Worm (Caenorhabditis elegans) whole organism, L4 larva: Measurements from ENCODE around the gene C07B5.8.

Source experiments
- D1046.2 ChIP-seq: fragments of 200-800 bp; sonication (Bioruptor generic); IDR thresholded peaks from 2 replicates; pipeline ENCODE4 v1.3.6; 2022; ENCODE audit warnings: missing genetic modification characterization, missing compliant biosample characterization
- T26A8.4 ChIP-seq: fragments of 200-800 bp; sonication (Bioruptor generic); IDR thresholded peaks from 2 replicates; pipeline ENCODE4 v1.3.6; 2022; ENCODE audit warnings: missing genetic modification characterization, missing compliant biosample characterization
- Y5F2A.4 ChIP-seq: fragments of 200-800 bp; sonication (Bioruptor generic); optimal IDR thresholded peaks from 2 replicates; lab custom pipeline; 2018; ENCODE audit warnings: mild to moderate bottlenecking, missing genetic modification characterization, missing compliant biosample characterization
- ZK337.2 ChIP-seq: fragments of 200-800 bp; sonication (Bioruptor generic); IDR thresholded peaks from 2 replicates; pipeline ENCODE4 v1.3.6; 2022; ENCODE audit warnings: missing genetic modification reagents, missing genetic modification characterization, missing compliant biosample characterization
- aha-1 ChIP-seq: fragments of 150-350 bp; peaks from one replicate; lab custom pipeline; 2014; ENCODE audit warnings: missing biosample characterization, missing genetic modification characterization
- ama-1 ChIP-seq: fragments of 150-350 bp; optimal IDR thresholded peaks from 2 replicates; lab custom pipeline; 2014; ENCODE audit warnings: inconsistent platforms, mixed read lengths
- ceh-62 ChIP-seq: sonication (generic microtip); optimal IDR thresholded peaks from 2 replicates; lab custom pipeline; 2017; ENCODE audit warnings: missing biosample characterization, missing genetic modification characterization
- ceh-82 ChIP-seq: sonication (generic microtip); optimal IDR thresholded peaks from 2 replicates; lab custom pipeline; 2017; ENCODE audit warnings: missing biosample characterization, missing genetic modification characterization
- ces-1 ChIP-seq: fragments of 150-350 bp; sonication (generic microtip); optimal IDR thresholded peaks from 4 replicates; lab custom pipeline; 2014; ENCODE audit warnings: missing biosample characterization, missing genetic modification reagents, missing genetic modification characterization
- cey-2 ChIP-seq: sonication (generic microtip); optimal IDR thresholded peaks from 3 replicates; lab custom pipeline; 2017; ENCODE audit warnings: missing genetic modification characterization, mild to moderate bottlenecking, missing compliant biosample characterization, antibody characterized with exemption, borderline replicate concordance; ENCODE audit not compliant: insufficient read depth
- daf-16 ChIP-seq, 3 experiments: sonication (generic microtip); optimal IDR thresholded peaks; 2 replicates each; lab custom pipeline; 2016 to 2017; ENCODE audit warnings: missing genetic modification characterization in 3 of 3, missing genetic modification reagents in 3 of 3, mild to moderate bottlenecking in 2 of 3, missing compliant biosample characterization in 2 of 3, missing biosample characterization in 1 of 3, moderate library complexity in 1 of 3
- dmd-6 ChIP-seq: fragments of 200-800 bp; sonication (Bioruptor generic); IDR thresholded peaks from 2 replicates; pipeline ENCODE4 v1.3.6; 2022; ENCODE audit warnings: missing genetic modification reagents, missing genetic modification characterization, missing compliant biosample characterization
- dmd-8 ChIP-seq: fragments of 200-800 bp; sonication (Bioruptor generic); IDR thresholded peaks from 2 replicates; pipeline ENCODE4 v1.3.6; 2022; ENCODE audit warnings: missing genetic modification characterization, missing compliant biosample characterization
- dve-1 ChIP-seq: sonication (generic microtip); optimal IDR thresholded peaks from 2 replicates; lab custom pipeline; 2017; ENCODE audit warnings: antibody characterized with exemption, mild to moderate bottlenecking, missing genetic modification characterization, missing compliant biosample characterization; ENCODE audit not compliant: insufficient read depth
- hif-1 ChIP-seq, 2 experiments: sonication (generic microtip); optimal IDR thresholded peaks; 2 replicates each; lab custom pipeline; 2016 to 2017; ENCODE audit warnings: missing compliant biosample characterization in 2 of 2, missing genetic modification characterization in 2 of 2, missing genetic modification reagents in 2 of 2, missing genotype in 2 of 2, mild to moderate bottlenecking in 1 of 2
- hlh-11 ChIP-seq: fragments of 200-800 bp; sonication (Bioruptor generic); optimal IDR thresholded peaks from 2 replicates; lab custom pipeline; 2018; ENCODE audit warnings: mild to moderate bottlenecking, missing genetic modification characterization, missing compliant biosample characterization
- hlh-30 ChIP-seq: sonication (generic microtip); optimal IDR thresholded peaks from 2 replicates; lab custom pipeline; 2017; ENCODE audit warnings: antibody characterized with exemption, mild to moderate bottlenecking, missing genetic modification characterization, missing compliant biosample characterization; ENCODE audit not compliant: insufficient read depth
- lim-7 ChIP-seq: fragments of 200-800 bp; sonication (Bioruptor generic); IDR thresholded peaks from 2 replicates; pipeline ENCODE4 v1.3.6; 2022; ENCODE audit warnings: missing genetic modification characterization, missing compliant biosample characterization
- lin-29 ChIP-seq: fragments of 200-800 bp; sonication (Bioruptor generic); IDR thresholded peaks from 2 replicates; pipeline ENCODE4 v1.3.6; 2022; ENCODE audit warnings: missing genetic modification reagents, missing genetic modification characterization, missing compliant biosample characterization
- madf-5 ChIP-seq, 2 experiments: fragments of 200-800 bp; sonication (Bioruptor generic); IDR thresholded peaks; 2 replicates each; pipeline ENCODE4 v1.3.6; 2022; ENCODE audit warnings: missing compliant biosample characterization in 2 of 2, missing genetic modification characterization in 2 of 2
- mdl-1 ChIP-seq, 2 experiments: fragments of 150-350 bp in 1 of 2; sonication (generic microtip) in 1 of 2; optimal IDR thresholded peaks; 2 replicates each; lab custom pipeline; 2014 to 2017; ENCODE audit warnings: missing biosample characterization in 2 of 2, missing genetic modification characterization in 2 of 2
- mdt-29 ChIP-seq: fragments of 200-800 bp; sonication (Bioruptor generic); IDR thresholded peaks from 2 replicates; pipeline ENCODE4 v1.3.6; 2022; ENCODE audit warnings: missing genetic modification reagents, missing genetic modification characterization, missing compliant biosample characterization
- mep-1 ChIP-seq: fragments of 150-350 bp; sonication (generic microtip); optimal IDR thresholded peaks from 3 replicates; lab custom pipeline; 2014; ENCODE audit warnings: missing biosample characterization, missing genetic modification characterization
- mes-2 ChIP-seq: sonication (generic microtip); optimal IDR thresholded peaks from 2 replicates; lab custom pipeline; 2016; ENCODE audit warnings: missing genotype, mild to moderate bottlenecking, missing genetic modification characterization, missing compliant biosample characterization; ENCODE audit not compliant: poor library complexity, severe bottlenecking
- mxl-3 ChIP-seq: fragments of 200-800 bp; sonication (Bioruptor generic); optimal IDR thresholded peaks from 2 replicates; lab custom pipeline; 2018; ENCODE audit warnings: mild to moderate bottlenecking, missing genetic modification characterization, missing compliant biosample characterization
- nhr-28 ChIP-seq: fragments of 150-350 bp; optimal IDR thresholded peaks from 2 replicates; lab custom pipeline; 2014; ENCODE audit warnings: missing biosample characterization, missing genetic modification characterization
- nhr-41 ChIP-seq: fragments of 200-800 bp; sonication (Bioruptor generic); IDR thresholded peaks from 2 replicates; pipeline ENCODE4 v1.3.6; 2022; ENCODE audit warnings: missing genetic modification reagents, missing genetic modification characterization, missing compliant biosample characterization
- nhr-48 ChIP-seq: sonication (generic microtip); optimal IDR thresholded peaks from 2 replicates; lab custom pipeline; 2016; ENCODE audit warnings: mild to moderate bottlenecking, missing genetic modification characterization, missing compliant biosample characterization
- nhr-6 ChIP-seq: fragments of 150-350 bp; optimal IDR thresholded peaks from 2 replicates; lab custom pipeline; 2014; ENCODE audit warnings: missing biosample characterization, missing genetic modification characterization
- nhr-76 ChIP-seq: fragments of 150-350 bp; optimal IDR thresholded peaks from 2 replicates; lab custom pipeline; 2014; ENCODE audit warnings: missing biosample characterization, missing genetic modification characterization
- nhr-77 ChIP-seq: fragments of 150-350 bp; optimal IDR thresholded peaks from 2 replicates; lab custom pipeline; 2014; ENCODE audit warnings: missing biosample characterization, missing genetic modification characterization
- pha-4 ChIP-seq, 2 experiments: fragments of 150-350 bp in 1 of 2; fragments of 200-800 bp in 1 of 2; sonication (Bioruptor generic) in 1 of 2; IDR thresholded peaks in 1 of 2; optimal IDR thresholded peaks in 1 of 2; 2 replicates each; pipeline versions ENCODE4 v1.3.6 to Lab custom; 2014 to 2022; ENCODE audit warnings: missing genetic modification characterization in 2 of 2, missing genetic modification reagents in 2 of 2, missing biosample characterization in 1 of 2, missing compliant biosample characterization in 1 of 2
- php-3 ChIP-seq: fragments of 200-800 bp; sonication (Bioruptor generic); IDR thresholded peaks from 2 replicates; pipeline ENCODE4 v1.3.6; 2022; ENCODE audit warnings: missing genetic modification reagents, missing genetic modification characterization, missing compliant biosample characterization
- pqm-1 ChIP-seq: sonication (generic microtip); optimal IDR thresholded peaks from 2 replicates; lab custom pipeline; 2017; ENCODE audit warnings: missing biosample characterization, missing genetic modification characterization
- saeg-2 ChIP-seq: fragments of 200-800 bp; sonication (Bioruptor generic); IDR thresholded peaks from 2 replicates; pipeline ENCODE4 v1.3.6; 2022; ENCODE audit warnings: missing genetic modification reagents, missing genetic modification characterization, missing compliant biosample characterization
- set-16 ChIP-seq: fragments of 200-800 bp; sonication (Bioruptor generic); IDR thresholded peaks from 2 replicates; pipeline ENCODE4 v1.3.6; 2022; ENCODE audit warnings: missing genetic modification reagents, missing genetic modification characterization, missing compliant biosample characterization
- spr-3 ChIP-seq: fragments of 200-800 bp; sonication (Bioruptor generic); optimal IDR thresholded peaks from 2 replicates; lab custom pipeline; 2018; ENCODE audit warnings: mild to moderate bottlenecking, missing genetic modification characterization, missing compliant biosample characterization
- unc-62 ChIP-seq, 3 experiments: fragments of 150-350 bp in 1 of 3; sonication (generic microtip); optimal IDR thresholded peaks in 2 of 3; peaks in 1 of 3; 1 replicate in 1 of 3; 2 replicates in 2 of 3; lab custom pipeline; 2014 to 2017; ENCODE audit warnings: missing biosample characterization in 3 of 3, missing genetic modification characterization in 3 of 3, missing genetic modification reagents in 3 of 3, missing genotype in 1 of 3

C07B5.8 gene

DNA sequence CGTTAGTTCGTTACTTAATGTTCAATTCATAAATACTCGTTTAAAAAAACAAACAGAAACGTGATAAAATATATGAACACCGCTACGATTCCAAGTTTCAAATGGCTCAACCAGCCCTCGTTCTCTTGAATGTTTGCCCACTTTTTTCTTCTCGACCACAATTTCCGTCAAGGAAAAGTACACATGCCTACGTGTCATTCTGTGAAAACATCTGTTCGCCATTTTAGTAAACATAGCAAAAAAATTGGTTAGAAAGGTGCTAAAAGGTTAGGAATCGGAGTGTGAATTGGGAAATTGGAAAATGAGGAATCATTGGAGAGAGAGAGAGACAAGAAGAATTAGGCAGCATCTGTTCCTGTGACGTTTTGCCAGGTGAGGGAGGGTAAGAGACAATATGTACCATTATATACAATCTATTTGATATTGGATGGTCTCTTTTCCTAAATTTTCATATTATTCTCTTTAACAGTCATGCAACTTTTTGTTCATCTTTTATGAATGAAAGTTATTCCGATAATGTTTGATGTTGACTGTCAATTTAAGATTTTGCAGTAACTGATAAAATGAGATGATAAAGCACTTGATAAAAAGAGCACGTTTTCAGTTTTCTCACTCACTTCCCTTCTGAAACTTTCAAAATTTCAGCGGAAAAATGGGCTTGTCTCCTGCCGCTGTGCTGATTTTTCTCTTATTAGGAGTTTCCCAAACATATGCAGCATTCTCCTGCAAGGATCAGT lies 2.9 kb upstream of the C07B5.8 start, which contains the start of gene nuc-1:
TSS of gene nuc-1 (plus strand) at position 612 of the 737 bp plus-strand sequence.
- TF ChIP-seq T26A8.4 (GFP tag; lab: Robert Waterston, UW) (no peak), hif-1 (tag; optimal IDR thresholded peaks at IDR 0.05; lab: Kevin White, UChicago) (peak in 1 of 2 experiments; percentile 57), pqm-1 (tag; lab: Kevin White, UChicago) (peak; percentile 76), daf-16 (GFP tag; optimal IDR thresholded peaks at IDR 0.05; lab: Kevin White, UChicago) (no peak), daf-16 (tag; optimal IDR thresholded peaks at IDR 0.05; lab: Kevin White, UChicago) (peak; percentile 60), mxl-3 (GFP tag; lab: Kevin White, UChicago) (peak; percentile 19), nhr-77 (peak; percentile 9), pha-4 (GFP tag; IDR thresholded peaks at IDR 0.05; lab: Robert Waterston, UW) (no peak), pha-4 (tag; optimal IDR thresholded peaks at IDR 0.05; lab: Kevin White, UChicago) (peak; percentile 2), dmd-6 (GFP tag; lab: Robert Waterston, UW) (peak; percentile 60), dve-1 (tag; lab: Kevin White, UChicago) (peak; percentile 18), php-3 (GFP tag; lab: Robert Waterston, UW) (0 out of 2 replicates have a peak, but pooled peaks have one; percentile 24), hlh-11 (tag; lab: Kevin White, UChicago) (peak; percentile 30), mes-2 (tag; lab: Kevin White, UChicago) (no peak), unc-62 (GFP tag; optimal IDR thresholded peaks at IDR 0.05 in 1 of 2; lab: Kevin White, UChicago) (peak in 1 of 2 experiments; percentile 9), unc-62 (tag; optimal IDR thresholded peaks at IDR 0.05; lab: Kevin White, UChicago) (no peak), ceh-82 (no peak), nhr-41 (no peak), spr-3 (GFP tag; lab: Kevin White, UChicago) (no peak), nhr-28 (tag; lab: Kevin White, UChicago) (peak; percentile 30)

DNA sequence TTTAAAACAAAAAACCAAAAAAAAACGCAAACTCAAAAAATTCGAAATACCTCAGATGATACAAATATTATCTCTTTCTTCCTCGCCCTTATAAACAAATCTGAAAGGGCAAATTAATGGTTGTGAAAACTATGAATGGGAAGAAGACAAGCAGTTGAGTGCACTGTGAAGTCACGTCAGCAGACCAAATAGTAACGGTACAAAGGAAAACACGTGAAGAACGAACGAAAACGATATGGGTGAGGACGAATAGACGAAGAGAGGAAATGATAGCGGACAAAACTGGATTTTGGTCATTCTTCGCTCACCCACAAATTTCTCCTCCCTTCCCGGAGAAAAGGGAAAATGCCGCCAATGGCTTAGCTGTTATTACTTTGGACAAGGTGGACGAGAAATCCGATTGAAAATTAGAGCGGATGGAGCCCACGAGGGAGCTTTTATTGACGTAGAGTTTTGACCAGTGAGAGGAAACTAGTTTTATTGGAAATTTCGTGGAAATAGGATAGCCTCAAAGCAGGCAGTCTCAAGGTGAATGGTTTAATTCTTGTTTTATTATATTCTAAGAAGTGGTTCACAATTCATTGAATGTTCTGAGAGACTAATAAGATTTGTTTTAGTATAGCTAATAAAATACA lies 1.1 kb upstream of the C07B5.8 start:
- TF ChIP-seq mdl-1 (tag; optimal IDR thresholded peaks at IDR 0.05; lab: Kevin White, UChicago) (peak in 1 of 2 experiments; percentile 75), nhr-48 (tag; lab: Kevin White, UChicago) (peak; percentile 63), madf-5 (GFP tag; IDR thresholded peaks at IDR 0.05; lab: Robert Waterston, UW) (no peak), set-16 (GFP tag; lab: Robert Waterston, UW) (no peak), hlh-30 (tag; lab: Kevin White, UChicago) (peak; percentile 68), aha-1 (tag; lab: Kevin White, UChicago) (peak; percentile 92), hlh-11 (tag; lab: Kevin White, UChicago) (peak; percentile 58), ama-1 (lab: Kevin White, UChicago) (no peak), ceh-62 (tag; lab: Kevin White, UChicago) (no peak), ZK337.2 (GFP tag; lab: Robert Waterston, UW) (no peak), nhr-28 (tag; lab: Kevin White, UChicago) (peak; percentile 34), lim-7 (no peak), mep-1 (tag; lab: Kevin White, UChicago) (peak; percentile 19), cey-2 (tag; lab: Kevin White, UChicago) (no peak), saeg-2 (no peak), dve-1 (tag; lab: Kevin White, UChicago) (peak; percentile 53), Y5F2A.4 (GFP tag; lab: Kevin White, UChicago) (no peak), ces-1 (GFP tag; lab: Kevin White, UChicago) (no peak), mxl-3 (GFP tag; lab: Kevin White, UChicago) (peak; percentile 36), nhr-41 (no peak), dmd-6 (GFP tag; lab: Robert Waterston, UW) (no peak), spr-3 (GFP tag; lab: Kevin White, UChicago) (no peak), nhr-6 (tag; lab: Kevin White, UChicago) (peak; percentile 13), php-3 (GFP tag; lab: Robert Waterston, UW) (no peak), hif-1 (tag; optimal IDR thresholded peaks at IDR 0.05; lab: Kevin White, UChicago) (peak in 1 of 2 experiments; percentile 23), nhr-76 (no peak), mdt-29 (GFP tag; lab: Robert Waterston, UW) (no peak), lin-29 (no peak), D1046.2 (GFP tag; lab: Robert Waterston, UW) (no peak), dmd-8 (GFP tag; lab: Robert Waterston, UW) (no peak)
